ENCODE assay signal across 5 fruit fly cellular contexts in the genomic region with DNA sequence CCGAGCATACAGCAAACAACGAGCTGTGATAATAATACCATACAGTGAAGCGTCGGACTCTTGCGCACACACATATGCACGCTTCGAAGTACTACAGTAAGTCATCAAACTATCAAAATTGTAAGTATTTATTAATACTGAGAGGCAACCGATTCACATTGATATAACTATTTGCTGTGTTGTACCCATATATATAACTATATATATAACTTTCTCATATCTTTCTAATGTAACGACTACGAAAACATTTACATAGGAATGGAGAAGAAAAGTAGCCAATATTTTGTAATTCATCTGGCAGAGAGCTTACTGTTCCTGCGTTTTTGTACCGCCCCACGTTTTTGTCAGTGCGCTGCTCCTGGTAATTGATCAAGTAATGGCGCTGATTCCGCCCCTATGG.
TF ChIP-seq lines count a peak whose summit lies in the region.

No protein-coding gene starts in this region.

- no peak for TF ChIP-seq CTCF in whole organism, embryonic (GFP tag; optimal IDR thresholded peaks at IDR 0.05; lab: Kevin White, UChicago)

TF ChIP-seq in whole organism, adult, 20 proteins besides CTCF, POLR2A, EP300 and RAD21 (continues in another document):
- TF ChIP-seq CG5204 (GFP tag; optimal IDR thresholded peaks at IDR 0.05; lab: Kevin White, UChicago) (no peak), CG12768 (GFP tag; optimal IDR thresholded peaks at IDR 0.05; lab: Kevin White, UChicago) (no peak), cic (GFP tag; optimal IDR thresholded peaks at IDR 0.05; lab: Kevin White, UChicago) (no peak), pad (GFP tag; optimal IDR thresholded peaks at IDR 0.05; lab: Kevin White, UChicago) (no peak), toe (GFP tag; optimal IDR thresholded peaks at IDR 0.05; lab: Kevin White, UChicago) (no peak), cnc (optimal IDR thresholded peaks at IDR 0.05; lab: Kevin White, UChicago) (no peak), Clk (GFP tag; optimal IDR thresholded peaks at IDR 0.05; lab: Kevin White, UChicago) (no peak), kay (GFP tag; lab: Kevin White, UChicago; ENCODE audit: borderline replicate concordance) (no peak), Hr96 (GFP tag; optimal IDR thresholded peaks at IDR 0.05; lab: Kevin White, UChicago) (no peak), CG1620 (GFP tag; optimal IDR thresholded peaks at IDR 0.05; lab: Kevin White, UChicago) (no peak), tj (GFP tag; optimal IDR thresholded peaks at IDR 0.05; lab: Kevin White, UChicago) (no peak), CG7101 (tag; optimal IDR thresholded peaks at IDR 0.05; lab: Kevin White, UChicago) (peak; percentile 27), CG7045 (GFP tag; optimal IDR thresholded peaks at IDR 0.05; lab: Kevin White, UChicago) (peak; percentile 16), CG11617 (GFP tag; optimal IDR thresholded peaks at IDR 0.05; lab: Kevin White, UChicago) (no peak), Mnt (GFP tag; optimal IDR thresholded peaks at IDR 0.05; lab: Kevin White, UChicago) (no peak), CG14711 (tag; optimal IDR thresholded peaks at IDR 0.05; lab: Kevin White, UChicago) (peak; percentile 18), CG33017 (tag; optimal IDR thresholded peaks at IDR 0.05; lab: Kevin White, UChicago) (no peak), bab1 (GFP tag; optimal IDR thresholded peaks at IDR 0.05; lab: Kevin White, UChicago) (no peak)

TF ChIP-seq in whole organism, embryonic, 481 proteins besides CTCF, POLR2A, EP300 and RAD21 (continues in another document):
- TF ChIP-seq lmd (GFP tag; IDR thresholded peaks at IDR 0.05; lab: Robert Waterston, UW) (peak; percentile 38; the same call in 1 of the 2 replicates), fu2 (GFP tag; optimal IDR thresholded peaks at IDR 0.05; lab: Kevin White, UChicago) (no peak), CG15601 (tag; optimal IDR thresholded peaks at IDR 0.05; lab: Kevin White, UChicago) (no peak), slp2 (GFP tag; optimal IDR thresholded peaks at IDR 0.05; lab: Kevin White, UChicago) (no peak), sc (optimal IDR thresholded peaks at IDR 0.05; lab: Kevin White, UChicago) (no peak), sc (GFP tag; optimal IDR thresholded peaks at IDR 0.05; lab: Kevin White, UChicago) (no peak), HLH4C (GFP tag; IDR thresholded peaks at IDR 0.05; lab: Robert Waterston, UW; ENCODE audit: partially characterized antibody) (no peak), HLH3B (GFP tag; IDR thresholded peaks at IDR 0.05; lab: Robert Waterston, UW) (0 out of 2 replicates have a peak, but pooled peaks have one; percentile 5), Stat92E (GFP tag; optimal IDR thresholded peaks at IDR 0.05; lab: Kevin White, UChicago) (no peak), wdn (GFP tag; IDR thresholded peaks at IDR 0.05; lab: Robert Waterston, UW) (no peak), trem (tag; optimal IDR thresholded peaks at IDR 0.05; lab: Kevin White, UChicago) (no peak), sd (tag; optimal IDR thresholded peaks at IDR 0.05; lab: Kevin White, UChicago) (no peak), Atf-2 (GFP tag; optimal IDR thresholded peaks at IDR 0.05; lab: Kevin White, UChicago) (no peak), Hr78 (GFP tag; optimal IDR thresholded peaks at IDR 0.05; lab: Kevin White, UChicago) (no peak), ro (GFP tag; IDR thresholded peaks at IDR 0.05; lab: Robert Waterston, UW) (no peak), Hmx (GFP tag; optimal IDR thresholded peaks at IDR 0.05; lab: Kevin White, UChicago) (no peak), Nf-YB (GFP tag; optimal IDR thresholded peaks at IDR 0.05; lab: Kevin White, UChicago) (no peak), CG10979 (tag; optimal IDR thresholded peaks at IDR 0.05; lab: Kevin White, UChicago) (no peak)

TF ChIP-seq in whole organism, prepupa, 60 proteins besides CTCF, POLR2A, EP300 and RAD21:
- TF ChIP-seq CG6792 (GFP tag; optimal IDR thresholded peaks at IDR 0.05; lab: Kevin White, UChicago), result no peak
- peak in 1 of 2 experiments; percentile 41 for TF ChIP-seq salr (GFP tag; optimal IDR thresholded peaks at IDR 0.05; lab: Kevin White, UChicago)
- peak; percentile 70 for TF ChIP-seq CG8119 (GFP tag; IDR thresholded peaks at IDR 0.05; lab: Robert Waterston, UW)
- TF ChIP-seq CG32006 (GFP tag; optimal IDR thresholded peaks at IDR 0.05; lab: Kevin White, UChicago), result no peak
- TF ChIP-seq CG3032 (tag; optimal IDR thresholded peaks at IDR 0.05; lab: Kevin White, UChicago), result peak; percentile 42
- peak; percentile 14; the same call in 1 of the 2 replicates for TF ChIP-seq CG11294 (GFP tag; IDR thresholded peaks at IDR 0.05; lab: Robert Waterston, UW)
- TF ChIP-seq eg (GFP tag; IDR thresholded peaks at IDR 0.05; lab: Robert Waterston, UW), result no peak; the same call in 2 of the 3 replicates
- peak; percentile 26 for TF ChIP-seq CG11762 (GFP tag; optimal IDR thresholded peaks at IDR 0.05; lab: Kevin White, UChicago; ENCODE audit: insufficient read depth)
- TF ChIP-seq dac (GFP tag; optimal IDR thresholded peaks at IDR 0.05; lab: Kevin White, UChicago), result peak; percentile 3
- no peak for TF ChIP-seq dsx (GFP tag; optimal IDR thresholded peaks at IDR 0.05; lab: Kevin White, UChicago; ENCODE audit: poor library complexity, severe bottlenecking)
- peak; percentile 81 for TF ChIP-seq Hr4 (GFP tag; optimal IDR thresholded peaks at IDR 0.05; lab: Kevin White, UChicago)
- peak; percentile 22 for TF ChIP-seq fd59A (GFP tag; optimal IDR thresholded peaks at IDR 0.05; lab: Kevin White, UChicago)
- TF ChIP-seq CG15336 (GFP tag; IDR thresholded peaks at IDR 0.05; lab: Robert Waterston, UW), result peak; percentile 66

TF ChIP-seq in whole organism, pupa, 21 proteins besides CTCF, POLR2A, EP300 and RAD21:
- no peak for TF ChIP-seq Pif1B (GFP tag; optimal IDR thresholded peaks at IDR 0.05; lab: Kevin White, UChicago)
- peak; percentile 28 for TF ChIP-seq CG9948 (tag; optimal IDR thresholded peaks at IDR 0.05; lab: Kevin White, UChicago)
- no peak for TF ChIP-seq CG10348 (GFP tag; IDR thresholded peaks at IDR 0.05; lab: Robert Waterston, UW)
- no peak for TF ChIP-seq Pif1A (GFP tag; optimal IDR thresholded peaks at IDR 0.05; lab: Kevin White, UChicago)
- TF ChIP-seq CG4496 (GFP tag; IDR thresholded peaks at IDR 0.05; lab: Robert Waterston, UW), result peak; percentile 26; the same call in 1 of the 3 replicates
- TF ChIP-seq CG14655 (GFP tag; optimal IDR thresholded peaks at IDR 0.05; lab: Kevin White, UChicago), result no peak
- TF ChIP-seq EcR (GFP tag; optimal IDR thresholded peaks at IDR 0.05; lab: Kevin White, UChicago), result no peak
- no peak for TF ChIP-seq gl (tag; optimal IDR thresholded peaks at IDR 0.05; lab: Kevin White, UChicago)
- peak; percentile 25 for TF ChIP-seq CG17806 (tag; optimal IDR thresholded peaks at IDR 0.05; lab: Kevin White, UChicago)
- TF ChIP-seq Snoo (tag; optimal IDR thresholded peaks at IDR 0.05; lab: Kevin White, UChicago), result no peak

TF ChIP-seq in whole organism, wandering third instar larva, 38 proteins besides CTCF, POLR2A, EP300 and RAD21:
- TF ChIP-seq ey (GFP tag; optimal IDR thresholded peaks at IDR 0.05; lab: Kevin White, UChicago) (peak; percentile 2), Hr83 (GFP tag; optimal IDR thresholded peaks at IDR 0.05; lab: Kevin White, UChicago; ENCODE audit: poor library complexity, severe bottlenecking) (no peak)
